Worm (Caenorhabditis elegans) whole organism, L1 larva: ENCODE measurements around the gene H40L08.8.

Source experiments
- C16A3.4 ChIP-seq: fragments of 150-350 bp; optimal IDR thresholded peaks from 2 replicates; lab custom pipeline; 2014; ENCODE audit warnings: missing biosample characterization, missing genetic modification characterization
- F16B12.6 ChIP-seq: fragments of 150-350 bp; optimal IDR thresholded peaks from 2 replicates; lab custom pipeline; 2014; ENCODE audit warnings: missing biosample characterization, missing genetic modification characterization
- aha-1 ChIP-seq: fragments of 150-350 bp; optimal IDR thresholded peaks from 2 replicates; lab custom pipeline; 2014; ENCODE audit warnings: missing biosample characterization, missing genetic modification characterization
- aly-2 ChIP-seq: fragments of 150-350 bp; optimal IDR thresholded peaks from 2 replicates; lab custom pipeline; 2014; ENCODE audit warnings: missing biosample characterization, missing genetic modification characterization
- ama-1 ChIP-seq: fragments of 150-350 bp; optimal IDR thresholded peaks from 2 replicates; lab custom pipeline; 2014
- blmp-1 ChIP-seq: fragments of 150-350 bp; optimal IDR thresholded peaks from 2 replicates; lab custom pipeline; 2014; ENCODE audit warnings: missing biosample characterization, missing genetic modification characterization
- ceh-63 ChIP-seq: fragments of 200-800 bp; sonication (Bioruptor generic); optimal IDR thresholded peaks from 2 replicates; lab custom pipeline; 2018; ENCODE audit warnings: mild to moderate bottlenecking, missing genetic modification characterization, missing compliant biosample characterization
- ceh-88 ChIP-seq: fragments of 200-800 bp; sonication (Bioruptor generic); IDR thresholded peaks from 2 replicates; pipeline ENCODE4 v1.3.6; 2022; ENCODE audit warnings: missing genetic modification characterization, missing compliant biosample characterization
- dpl-1 ChIP-seq, 3 experiments: fragments of 150-350 bp in 2 of 3; sonication (generic microtip) in 1 of 3; optimal IDR thresholded peaks; 2 replicates each; lab custom pipeline; 2014 to 2017; ENCODE audit warnings: missing biosample characterization in 3 of 3, missing genetic modification characterization in 3 of 3, missing genetic modification reagents in 3 of 3
- dsc-1 ChIP-seq: sonication (generic microtip); optimal IDR thresholded peaks from 2 replicates; lab custom pipeline; 2016; ENCODE audit warnings: mild to moderate bottlenecking, missing genetic modification characterization, missing compliant biosample characterization
- efl-1 ChIP-seq, 4 experiments: fragments of 150-350 bp; optimal IDR thresholded peaks in 3 of 4; peaks in 1 of 4; 1 replicate in 1 of 4; 2 replicates in 3 of 4; lab custom pipeline; 2014; ENCODE audit warnings: missing biosample characterization in 2 of 4, missing genetic modification characterization in 2 of 4, missing genetic modification reagents in 2 of 4
- efl-3 ChIP-seq: fragments of 200-800 bp; sonication (Bioruptor generic); optimal IDR thresholded peaks from 2 replicates; lab custom pipeline; 2018; ENCODE audit warnings: mild to moderate bottlenecking, missing genetic modification characterization, missing compliant biosample characterization
- egl-27 ChIP-seq, 2 experiments: fragments of 150-350 bp in 1 of 2; sonication (generic microtip); optimal IDR thresholded peaks; 3 replicates each; lab custom pipeline; 2017 to 2018; ENCODE audit warnings: missing biosample characterization in 2 of 2, missing genetic modification characterization in 2 of 2, missing genetic modification reagents in 2 of 2
- elt-3 ChIP-seq, 6 experiments: fragments of 150-350 bp in 1 of 6; sonication (generic microtip); optimal IDR thresholded peaks; 2 replicates each; lab custom pipeline; 2017 to 2018; ENCODE audit warnings: missing biosample characterization in 6 of 6, missing genetic modification characterization in 6 of 6, inconsistent platforms in 1 of 6
- fkh-10 ChIP-seq: sonication (generic microtip); optimal IDR thresholded peaks from 2 replicates; lab custom pipeline; 2017; ENCODE audit warnings: missing biosample characterization, missing genetic modification reagents, missing genetic modification characterization
- fkh-4 ChIP-seq: sonication (generic microtip); optimal IDR thresholded peaks from 2 replicates; lab custom pipeline; 2016; ENCODE audit warnings: missing compliant biosample characterization, missing genetic modification characterization, borderline replicate concordance
- fos-1 ChIP-seq: fragments of 150-350 bp; optimal IDR thresholded peaks from 2 replicates; lab custom pipeline; 2014; ENCODE audit warnings: missing biosample characterization, missing genetic modification characterization
- grh-1 ChIP-seq: fragments of 200-800 bp; sonication (Bioruptor generic); IDR thresholded peaks from 2 replicates; pipeline ENCODE4 v1.3.6; 2022; ENCODE audit warnings: missing genetic modification reagents, missing genetic modification characterization, missing compliant biosample characterization
- hlh-17 ChIP-seq: fragments of 200-800 bp; sonication (Bioruptor generic); optimal IDR thresholded peaks from 2 replicates; lab custom pipeline; 2018; ENCODE audit warnings: missing genetic modification characterization, mild to moderate bottlenecking, missing compliant biosample characterization, moderate library complexity, borderline replicate concordance
- hlh-4 ChIP-seq: sonication (generic microtip); optimal IDR thresholded peaks from 2 replicates; lab custom pipeline; 2016; ENCODE audit warnings: mild to moderate bottlenecking, missing genetic modification characterization, missing compliant biosample characterization
- isw-1 ChIP-seq: fragments of 200-800 bp; sonication (Bioruptor generic); IDR thresholded peaks from 2 replicates; pipeline ENCODE4 v1.3.6; 2022; ENCODE audit warnings: missing genetic modification characterization, missing compliant biosample characterization
- jun-1 ChIP-seq: fragments of 150-350 bp; optimal IDR thresholded peaks from 2 replicates; lab custom pipeline; 2014; ENCODE audit warnings: missing biosample characterization, missing genetic modification reagents, missing genetic modification characterization
- lin-35 ChIP-seq, 2 experiments: fragments of 150-350 bp; optimal IDR thresholded peaks; 2 replicates each; lab custom pipeline; 2014; ENCODE audit warnings: missing biosample characterization in 2 of 2, missing genetic modification characterization in 2 of 2, missing genetic modification reagents in 2 of 2
- lin-39 ChIP-seq: fragments of 150-350 bp; optimal IDR thresholded peaks from 2 replicates; lab custom pipeline; 2014; ENCODE audit warnings: missing biosample characterization, missing genetic modification reagents, missing genetic modification characterization
- mdl-1 ChIP-seq, 2 experiments: fragments of 150-350 bp; optimal IDR thresholded peaks; 2 replicates each; lab custom pipeline; 2014 to 2017; ENCODE audit warnings: missing biosample characterization in 2 of 2, missing genetic modification characterization in 2 of 2, inconsistent platforms in 1 of 2
- mef-2 ChIP-seq: fragments of 150-350 bp; optimal IDR thresholded peaks from 2 replicates; lab custom pipeline; 2014; ENCODE audit warnings: missing biosample characterization, missing genetic modification characterization
- nhr-12 ChIP-seq: sonication (generic microtip); optimal IDR thresholded peaks from 2 replicates; lab custom pipeline; 2017; ENCODE audit warnings: missing biosample characterization, missing genetic modification characterization
- nhr-237 ChIP-seq: fragments of 150-350 bp; optimal IDR thresholded peaks from 2 replicates; lab custom pipeline; 2014; ENCODE audit warnings: missing biosample characterization, missing genetic modification characterization
- nhr-28 ChIP-seq: fragments of 150-350 bp; optimal IDR thresholded peaks from 2 replicates; lab custom pipeline; 2014; ENCODE audit warnings: missing biosample characterization, missing genetic modification characterization
- nhr-47 ChIP-seq: sonication (generic microtip); optimal IDR thresholded peaks from 2 replicates; lab custom pipeline; 2016; ENCODE audit warnings: mild to moderate bottlenecking, missing genetic modification characterization, moderate library complexity, missing compliant biosample characterization
- nhr-77 ChIP-seq: fragments of 150-350 bp; optimal IDR thresholded peaks from 2 replicates; lab custom pipeline; 2014; ENCODE audit warnings: missing biosample characterization, missing genetic modification characterization
- pax-3 ChIP-seq: fragments of 200-800 bp; sonication (Bioruptor generic); optimal IDR thresholded peaks from 2 replicates; lab custom pipeline; 2018; ENCODE audit warnings: mild to moderate bottlenecking, missing genetic modification characterization, moderate library complexity, missing compliant biosample characterization
- snu-23 ChIP-seq: sonication (generic microtip); optimal IDR thresholded peaks from 2 replicates; lab custom pipeline; 2016; ENCODE audit warnings: missing genetic modification characterization, missing compliant biosample characterization
- sox-4 ChIP-seq: sonication (generic microtip); optimal IDR thresholded peaks from 2 replicates; lab custom pipeline; 2016; ENCODE audit warnings: missing genetic modification characterization, missing compliant biosample characterization
- tlp-1 ChIP-seq: fragments of 150-350 bp; optimal IDR thresholded peaks from 2 replicates; lab custom pipeline; 2014; ENCODE audit warnings: missing biosample characterization, missing genetic modification characterization
- unc-30 ChIP-seq: sonication (generic microtip); optimal IDR thresholded peaks from 2 replicates; lab custom pipeline; 2017; ENCODE audit warnings: missing biosample characterization, missing genetic modification characterization
- unc-98 ChIP-seq: fragments of 200-800 bp; sonication (Bioruptor generic); IDR thresholded peaks from 2 replicates; pipeline ENCODE4 v1.3.6; 2022; ENCODE audit warnings: missing genetic modification characterization, missing compliant biosample characterization
- vab-15 ChIP-seq: sonication (generic microtip); optimal IDR thresholded peaks from 2 replicates; lab custom pipeline; 2017; ENCODE audit warnings: missing genotype, mild to moderate bottlenecking, missing genetic modification characterization, missing compliant biosample characterization
- xbp-1 ChIP-seq: sonication (generic microtip); optimal IDR thresholded peaks from 2 replicates; lab custom pipeline; 2016; ENCODE audit warnings: missing genetic modification characterization, missing compliant biosample characterization

H40L08.8 gene

ce11 chrX:15039029-15039695, 38.3 kb downstream of the H40L08.8 start (continued):
- TF ChIP-seq elt-3 (tag; optimal IDR thresholded peaks at IDR 0.05; lab: Kevin White, UChicago) (no peak), C16A3.4 (tag; lab: Kevin White, UChicago) (no peak), lin-39 (tag; lab: Kevin White, UChicago) (no peak), fkh-4 (tag; lab: Kevin White, UChicago) (peak; percentile 1)

ce11 chrX:15036287-15036686, 41.1 kb downstream of the H40L08.8 start:
- no peak for TF ChIP-seq efl-1 (optimal IDR thresholded peaks at IDR 0.05; lab: Kevin White, UChicago)
- TF ChIP-seq efl-1 (GFP tag; optimal IDR thresholded peaks at IDR 0.05 in 1 of 2; lab: Kevin White, UChicago) = peak in 1 of 2 experiments; percentile 38
- no peak for TF ChIP-seq mef-2 (tag; lab: Kevin White, UChicago)
- no peak for TF ChIP-seq nhr-47

- TF ChIP-seq sox-4 (no peak), dsc-1 (no peak), fos-1 (tag; lab: Kevin White, UChicago) (no peak), lin-35 (GFP tag; optimal IDR thresholded peaks at IDR 0.05; lab: Kevin White, UChicago) (no peak), aly-2 (tag; lab: Kevin White, UChicago) (no peak), unc-98 (GFP tag; lab: Robert Waterston, UW) (no peak), ceh-63 (no peak), ceh-88 (GFP tag; lab: Robert Waterston, UW) (no peak), grh-1 (no peak), tlp-1 (tag; lab: Kevin White, UChicago) (no peak), fkh-4 (tag; lab: Kevin White, UChicago) (no peak), unc-30 (no peak), hlh-4 (tag; lab: Kevin White, UChicago) (no peak), efl-3 (no peak), blmp-1 (tag; lab: Kevin White, UChicago) (no peak)
These were observed 41.7 kb downstream of the H40L08.8 start for ce11 chrX:15035748-15036147.

- TF ChIP-seq nhr-12 (tag; lab: Kevin White, UChicago) (no peak), F16B12.6 (tag; lab: Kevin White, UChicago) (no peak), jun-1 (no peak), fkh-4 (tag; lab: Kevin White, UChicago) (peak; percentile 62), nhr-77 (tag; lab: Kevin White, UChicago) (no peak), hlh-17 (no peak), fkh-10 (GFP tag; lab: Kevin White, UChicago) (no peak), pax-3 (tag; lab: Kevin White, UChicago) (peak; percentile 72), mdl-1 (tag; optimal IDR thresholded peaks at IDR 0.05; lab: Kevin White, UChicago) (no peak), grh-1 (no peak), nhr-28 (tag; lab: Kevin White, UChicago) (no peak), snu-23 (GFP tag; lab: Kevin White, UChicago) (no peak), dpl-1 (GFP tag; optimal IDR thresholded peaks at IDR 0.05; lab: Kevin White, UChicago) (no peak), tlp-1 (tag; lab: Kevin White, UChicago) (no peak), aha-1 (tag; lab: Kevin White, UChicago) (no peak), nhr-237 (tag; lab: Kevin White, UChicago) (no peak), xbp-1 (no peak), nhr-47 (peak; percentile 1), vab-15 (tag; lab: Kevin White, UChicago) (no peak), lin-39 (tag; lab: Kevin White, UChicago) (no peak), ama-1 (lab: Kevin White, UChicago) (no peak), fos-1 (tag; lab: Kevin White, UChicago) (no peak), blmp-1 (tag; lab: Kevin White, UChicago) (no peak), egl-27 (tag; optimal IDR thresholded peaks at IDR 0.05; lab: Kevin White, UChicago) (no peak), isw-1 (no peak)
These were observed 42.6 kb downstream of the H40L08.8 start, which contains the start of gene dsc-1 for ce11 chrX:15034787-15035186. Gene dsc-1, minus strand, starts transcription at chrX:15034832.
